Fruit fly (Drosophila melanogaster) whole organism, wandering third instar larva: ENCODE measurements around the gene CG7914.
A peak's percentile ranks its signal among the peaks of the same experiment; 100 is the strongest.

Experiments used
- Abd-B ChIP-seq: fragments of >200 bp; optimal IDR thresholded peaks from 2 replicates; lab custom pipeline; 2017; ENCODE audit warnings: missing biosample characterization, missing genetic modification characterization
- CG32264 ChIP-seq: fragments of 200-800 bp; sonication (Bioruptor generic); optimal IDR thresholded peaks from 2 replicates; lab custom pipeline; 2016; ENCODE audit warnings: missing biosample characterization, missing genetic modification characterization
- CG9705 ChIP-seq: fragments of 200-800 bp; sonication (Bioruptor generic); optimal IDR thresholded peaks from 2 replicates; lab custom pipeline; 2018; ENCODE audit warnings: missing biosample characterization, mild to moderate bottlenecking, missing genetic modification characterization
- CrebA ChIP-seq: fragments of 200-800 bp; sonication (Bioruptor generic); optimal IDR thresholded peaks from 2 replicates; lab custom pipeline; 2016; ENCODE audit warnings: missing biosample characterization, mild to moderate bottlenecking, missing genetic modification characterization, borderline replicate concordance
- Dfd ChIP-seq: fragments of >200 bp; optimal IDR thresholded peaks from 2 replicates; lab custom pipeline; 2017; ENCODE audit warnings: missing biosample characterization, missing genetic modification characterization
- Dif ChIP-seq: fragments of 200-275, 200-300 bp; sonication (Bioruptor generic); optimal IDR thresholded peaks from 2 replicates; lab custom pipeline; 2018; ENCODE audit warnings: missing biosample characterization, missing genetic modification characterization; ENCODE audit not compliant: partially characterized antibody
- GATAd ChIP-seq: sonication (Bioruptor generic); optimal IDR thresholded peaks from 2 replicates; lab custom pipeline; 2016; ENCODE audit warnings: missing biosample characterization, missing genetic modification characterization
- HLH106 ChIP-seq: fragments of 200-800 bp; optimal IDR thresholded peaks from 3 replicates; lab custom pipeline; 2019; ENCODE audit warnings: missing biosample characterization, mild to moderate bottlenecking, missing genetic modification characterization, moderate library complexity
- Hnf4 ChIP-seq: fragments of 200-800 bp; sonication (Bioruptor generic); optimal IDR thresholded peaks from 2 replicates; lab custom pipeline; 2016; ENCODE audit warnings: missing biosample characterization, mild to moderate bottlenecking, missing genetic modification characterization
- Hr78 ChIP-seq: fragments of >200 bp; optimal IDR thresholded peaks from 2 replicates; lab custom pipeline; 2017; ENCODE audit warnings: missing biosample characterization, missing genetic modification characterization
- Hr83 ChIP-seq: fragments of 200-300 bp; sonication (Bioruptor generic); optimal IDR thresholded peaks from 2 replicates; lab custom pipeline; 2016; ENCODE audit warnings: missing biosample characterization, mild to moderate bottlenecking, missing genetic modification characterization, moderate library complexity; ENCODE audit not compliant: poor library complexity, severe bottlenecking
- Jra ChIP-seq: sonication (Bioruptor generic); optimal IDR thresholded peaks from 2 replicates; lab custom pipeline; 2016; ENCODE audit warnings: missing biosample characterization, missing genetic modification characterization
- Mio ChIP-seq: sonication (Bioruptor generic); optimal IDR thresholded peaks from 2 replicates; lab custom pipeline; 2016; ENCODE audit warnings: missing biosample characterization, missing genetic modification characterization
- Myc ChIP-seq: fragments of >200 bp; optimal IDR thresholded peaks from 2 replicates; lab custom pipeline; 2017
- N ChIP-seq: fragments of >200 bp; optimal IDR thresholded peaks from 2 replicates; lab custom pipeline; 2018; ENCODE audit warnings: missing biosample characterization, missing external identifiers, missing genetic modification characterization
- OdsH ChIP-seq: fragments of 200-800 bp; sonication (Bioruptor generic); optimal IDR thresholded peaks from 2 replicates; lab custom pipeline; 2016; ENCODE audit warnings: missing biosample characterization, mild to moderate bottlenecking, missing genetic modification characterization
- Rel ChIP-seq, 2 experiments: fragments of 200-800 bp; sonication (Bioruptor generic) in 1 of 2; optimal IDR thresholded peaks; 2 replicates in 1 of 2; 3 replicates in 1 of 2; lab custom pipeline; 2016 to 2019; ENCODE audit warnings: mild to moderate bottlenecking in 2 of 2, missing biosample characterization in 2 of 2, missing genetic modification characterization in 2 of 2, moderate library complexity in 1 of 2
- Sp1 ChIP-seq: fragments of 200-800 bp; sonication (Bioruptor generic); optimal IDR thresholded peaks from 3 replicates; lab custom pipeline; 2019; ENCODE audit warnings: missing biosample characterization, mild to moderate bottlenecking, missing genetic modification characterization, moderate library complexity
- Vsx2 ChIP-seq: fragments of 200-300, 225-300 bp; sonication (Bioruptor generic); optimal IDR thresholded peaks from 2 replicates; lab custom pipeline; 2018; ENCODE audit warnings: missing biosample characterization, missing genetic modification characterization; ENCODE audit not compliant: partially characterized antibody
- br ChIP-seq: fragments of 200-800 bp; sonication (Bioruptor generic); optimal IDR thresholded peaks from 2 replicates; lab custom pipeline; 2016; ENCODE audit warnings: missing biosample characterization, missing genetic modification characterization
- dl ChIP-seq, 2 experiments: fragments of 175-275, 200-275 bp in 1 of 2; fragments of 200-275 bp in 1 of 2; sonication (Bioruptor generic); optimal IDR thresholded peaks; lab custom pipeline; 2018; ENCODE audit warnings: mild to moderate bottlenecking in 2 of 2, missing biosample characterization in 2 of 2, missing genetic modification characterization in 2 of 2, moderate library complexity in 2 of 2; ENCODE audit not compliant: partially characterized antibody in 2 of 2, insufficient read depth in 1 of 2
- dmrt93B ChIP-seq: fragments of 200-800 bp; sonication (Bioruptor generic); optimal IDR thresholded peaks from 2 replicates; lab custom pipeline; 2018; ENCODE audit warnings: missing biosample characterization, mild to moderate bottlenecking, missing genetic modification characterization
- ey ChIP-seq: fragments of 200-800 bp; sonication (Bioruptor generic); optimal IDR thresholded peaks from 2 replicates; lab custom pipeline; 2016; ENCODE audit warnings: missing biosample characterization, missing genetic modification characterization
- foxo ChIP-seq, 2 experiments: fragments of 200-800 bp; sonication (Bioruptor generic); optimal IDR thresholded peaks; 2 replicates in 1 of 2; 3 replicates in 1 of 2; lab custom pipeline; 2016 to 2017; ENCODE audit warnings: missing biosample characterization in 2 of 2, missing genetic modification characterization in 2 of 2
- fru ChIP-seq: fragments of 200-800 bp; sonication (Bioruptor generic); optimal IDR thresholded peaks from 3 replicates; lab custom pipeline; 2016; ENCODE audit warnings: missing biosample characterization, mild to moderate bottlenecking, missing genetic modification characterization
- h ChIP-seq: fragments of 200-800 bp; sonication (Bioruptor generic); optimal IDR thresholded peaks from 3 replicates; lab custom pipeline; 2016; ENCODE audit warnings: missing biosample characterization, mild to moderate bottlenecking, missing genetic modification characterization
- jim ChIP-seq: fragments of 175-275, 200-325 bp; sonication (Bioruptor generic); optimal IDR thresholded peaks from 2 replicates; lab custom pipeline; 2016; ENCODE audit warnings: missing biosample characterization, mild to moderate bottlenecking, missing genetic modification characterization
- pan ChIP-seq: fragments of >200 bp; optimal IDR thresholded peaks from 2 replicates; lab custom pipeline; 2017
- psq ChIP-seq: fragments of 200-800 bp; sonication (Bioruptor generic); optimal IDR thresholded peaks from 3 replicates; lab custom pipeline; 2017; ENCODE audit warnings: missing biosample characterization, mild to moderate bottlenecking, missing genetic modification characterization, moderate library complexity
- rgr ChIP-seq: fragments of 200-800 bp; sonication (Bioruptor generic); optimal IDR thresholded peaks from 3 replicates; lab custom pipeline; 2016; ENCODE audit warnings: missing biosample characterization, mild to moderate bottlenecking, missing genetic modification characterization
- sage ChIP-seq: fragments of 200-800 bp; sonication (Bioruptor generic); optimal IDR thresholded peaks from 2 replicates; lab custom pipeline; 2016; ENCODE audit warnings: missing biosample characterization, mild to moderate bottlenecking, missing genetic modification characterization
- sv ChIP-seq: fragments of 200-800 bp; sonication (Bioruptor generic); optimal IDR thresholded peaks from 3 replicates; lab custom pipeline; 2016; ENCODE audit warnings: missing biosample characterization, missing genetic modification characterization
- tai ChIP-seq: sonication (Bioruptor generic); optimal IDR thresholded peaks from 2 replicates; lab custom pipeline; 2016; ENCODE audit warnings: missing biosample characterization, missing genetic modification characterization
- woc ChIP-seq: sonication (Bioruptor generic); optimal IDR thresholded peaks from 2 replicates; lab custom pipeline; 2016; ENCODE audit warnings: missing biosample characterization, mild to moderate bottlenecking, missing genetic modification characterization

Gene CG7914

dm6 chrX:19163446-19163845, 29.8 kb downstream of the CG7914 start:
- no peak for TF ChIP-seq Abd-B (GFP tag; lab: Kevin White, UChicago)
- TF ChIP-seq ey = no peak
- no peak for TF ChIP-seq tai (GFP tag; lab: Kevin White, UChicago)
- TF ChIP-seq OdsH (GFP tag; lab: Kevin White, UChicago) = no peak
- TF ChIP-seq Hr83 (GFP tag; lab: Kevin White, UChicago) = no peak
- no peak for TF ChIP-seq Mio (GFP tag; lab: Kevin White, UChicago)
- TF ChIP-seq dmrt93B = no peak
- TF ChIP-seq Rel (GFP tag; optimal IDR thresholded peaks at IDR 0.05; lab: Kevin White, UChicago) = no peak
- TF ChIP-seq Rel (tag; optimal IDR thresholded peaks at IDR 0.05; lab: Kevin White, UChicago) = no peak
- TF ChIP-seq HLH106 (tag; lab: Kevin White, UChicago) = no peak
- no peak for TF ChIP-seq N (GFP tag; lab: Kevin White, UChicago)
- TF ChIP-seq Hr78 (GFP tag; lab: Kevin White, UChicago) = no peak
- no peak for TF ChIP-seq rgr (GFP tag; lab: Kevin White, UChicago)
- TF ChIP-seq sage (GFP tag; lab: Kevin White, UChicago) = no peak

- TF ChIP-seq rgr (GFP tag; lab: Kevin White, UChicago) (peak; percentile 63), Hnf4 (peak; percentile 29), psq (GFP tag; lab: Kevin White, UChicago) (peak; percentile 51), h (GFP tag; lab: Kevin White, UChicago) (peak; percentile 30), jim (no peak), Vsx2 (no peak), CG32264 (GFP tag; lab: Kevin White, UChicago) (peak; percentile 35), HLH106 (tag; lab: Kevin White, UChicago) (peak; percentile 40), GATAd (GFP tag; lab: Kevin White, UChicago) (no peak), dmrt93B (no peak), CrebA (no peak), tai (GFP tag; lab: Kevin White, UChicago) (no peak), OdsH (GFP tag; lab: Kevin White, UChicago) (peak; percentile 17), ey (peak; percentile 57), pan (no peak), N (GFP tag; lab: Kevin White, UChicago) (no peak), Myc (lab: Kevin White, UChicago) (no peak), foxo (GFP tag; optimal IDR thresholded peaks at IDR 0.05; lab: Kevin White, UChicago) (peak in 1 of 2 experiments; percentile 29), sv (GFP tag; lab: Kevin White, UChicago) (no peak), woc (peak; percentile 37), Dfd (GFP tag; lab: Kevin White, UChicago) (no peak), Dif (no peak), CG9705 (GFP tag; lab: Kevin White, UChicago) (no peak), fru (GFP tag; lab: Kevin White, UChicago) (peak; percentile 55), br (GFP tag; lab: Kevin White, UChicago) (peak; percentile 58), Sp1 (GFP tag; lab: Kevin White, UChicago) (peak; percentile 54)
Observed at dm6 chrX:19162249-19162914, 30.9 kb downstream of the CG7914 start.

DNA sequence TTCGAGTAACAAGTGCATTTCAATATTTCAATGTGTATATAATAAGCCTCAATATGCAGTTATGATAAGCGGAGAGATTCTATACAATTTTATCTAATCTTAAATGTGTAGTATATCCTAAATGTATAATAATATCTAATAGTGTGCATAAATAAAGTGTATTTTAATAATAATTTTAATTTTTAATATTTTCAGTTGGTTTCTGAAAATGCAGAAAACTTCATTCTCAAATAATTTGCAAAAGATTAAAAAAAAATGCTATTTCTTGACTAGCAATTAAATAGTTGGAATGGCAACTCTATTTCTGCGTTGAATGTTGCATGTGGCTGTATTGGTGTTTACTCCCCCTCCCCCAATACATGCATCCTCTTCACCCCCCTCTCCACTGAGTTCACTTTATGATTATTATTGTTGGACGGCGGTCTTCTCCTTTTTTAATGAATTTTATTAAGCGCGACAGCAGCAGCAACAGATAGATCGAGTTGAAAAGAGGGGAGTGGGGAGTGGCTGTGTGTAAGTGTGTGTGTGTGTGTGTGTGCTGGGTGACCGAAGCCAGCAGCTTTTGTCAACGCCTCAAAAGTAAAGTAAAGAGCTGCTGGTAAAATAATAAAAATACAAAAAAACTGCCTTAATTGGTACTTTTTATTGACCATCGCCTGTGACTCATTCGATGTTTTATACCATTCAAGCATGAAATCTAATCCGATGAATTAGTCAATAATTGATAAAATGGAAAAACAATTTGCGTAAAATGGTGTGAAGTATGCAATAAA, 32.4 kb downstream of the CG7914 start:
- TF ChIP-seq dmrt93B = no peak
- TF ChIP-seq Mio (GFP tag; lab: Kevin White, UChicago) = no peak
- no peak for TF ChIP-seq dl (GFP tag; optimal IDR thresholded peaks at IDR 0.05; lab: Kevin White, UChicago; ENCODE audit: insufficient read depth in 1 of 2, partially characterized antibody in 2 of 2)
- TF ChIP-seq Sp1 (GFP tag; lab: Kevin White, UChicago) = peak; percentile 57
- TF ChIP-seq pan = no peak
- TF ChIP-seq tai (GFP tag; lab: Kevin White, UChicago) = no peak
- TF ChIP-seq Rel (GFP tag; optimal IDR thresholded peaks at IDR 0.05; lab: Kevin White, UChicago) = no peak
- no peak for TF ChIP-seq Rel (tag; optimal IDR thresholded peaks at IDR 0.05; lab: Kevin White, UChicago)
- no peak for TF ChIP-seq jim
- peak; percentile 41 for TF ChIP-seq Myc (lab: Kevin White, UChicago)
- no peak for TF ChIP-seq Hr78 (GFP tag; lab: Kevin White, UChicago)
- TF ChIP-seq foxo (GFP tag; optimal IDR thresholded peaks at IDR 0.05; lab: Kevin White, UChicago) = no peak
- TF ChIP-seq CG9705 (GFP tag; lab: Kevin White, UChicago) = no peak
- no peak for TF ChIP-seq rgr (GFP tag; lab: Kevin White, UChicago)
- TF ChIP-seq Dif = no peak
- no peak for TF ChIP-seq GATAd (GFP tag; lab: Kevin White, UChicago)
- no peak for TF ChIP-seq Jra (GFP tag; lab: Kevin White, UChicago)
- no peak for TF ChIP-seq Dfd (GFP tag; lab: Kevin White, UChicago)
- peak; percentile 25 for TF ChIP-seq HLH106 (tag; lab: Kevin White, UChicago)
- peak; percentile 23 for TF ChIP-seq psq (GFP tag; lab: Kevin White, UChicago)
- no peak for TF ChIP-seq sv (GFP tag; lab: Kevin White, UChicago)
